Fruit fly (Drosophila melanogaster): ENCODE results near the gene CG12986.

Gene CG12986

dm6 chrX:17799070-17799802, 20.2 kb downstream of the CG12986 start (continued):
- peak; percentile 15 for TF ChIP-seq Xbp1 (GFP tag; optimal IDR thresholded peaks at IDR 0.05)
- peak; percentile 67 for TF ChIP-seq CG10979 (tag; optimal IDR thresholded peaks at IDR 0.05)
- TF ChIP-seq Oli (tag; optimal IDR thresholded peaks at IDR 0.05) = peak; percentile 51
- no peak for TF ChIP-seq gfzf (GFP tag; optimal IDR thresholded peaks at IDR 0.05)
- TF ChIP-seq Dbx (GFP tag; IDR thresholded peaks at IDR 0.05) = no peak
- TF ChIP-seq CG8924 (tag; optimal IDR thresholded peaks at IDR 0.05) = peak; percentile 47
- peak; percentile 62 for TF ChIP-seq CG11504 (tag; optimal IDR thresholded peaks at IDR 0.05)
- TF ChIP-seq TFAM (GFP tag; optimal IDR thresholded peaks at IDR 0.05) = no peak
- peak; percentile 49; the same call in 1 of the 2 replicates for TF ChIP-seq CG17328 (GFP tag; IDR thresholded peaks at IDR 0.05)
- TF ChIP-seq az2 (GFP tag; optimal IDR thresholded peaks at IDR 0.05) = peak; percentile 27
- TF ChIP-seq vvl (GFP tag; IDR thresholded peaks at IDR 0.05) = peak; percentile 62
- TF ChIP-seq Ets65A (GFP tag) = no peak
- no peak for TF ChIP-seq CG12155 (GFP tag; optimal IDR thresholded peaks at IDR 0.05)
- no peak for TF ChIP-seq MTF-1 (GFP tag; optimal IDR thresholded peaks at IDR 0.05; ENCODE audit: borderline replicate concordance)
- TF ChIP-seq CG4424 (GFP tag; optimal IDR thresholded peaks at IDR 0.05) = peak; percentile 26
- TF ChIP-seq Sry-δ (GFP tag; optimal IDR thresholded peaks at IDR 0.05) = no peak
- TF ChIP-seq Adf1 (GFP tag; IDR thresholded peaks at IDR 0.05) = no peak
- TF ChIP-seq CG16863 (GFP tag; optimal IDR thresholded peaks at IDR 0.05) = no peak
- TF ChIP-seq lola (GFP tag; optimal IDR thresholded peaks at IDR 0.05) = peak in 1 of 3 experiments; percentile 64
- no peak for TF ChIP-seq Fer2 (tag; optimal IDR thresholded peaks at IDR 0.05)
- TF ChIP-seq nmo (GFP tag; optimal IDR thresholded peaks at IDR 0.05) = peak; percentile 60
- TF ChIP-seq CG10274 (GFP tag; optimal IDR thresholded peaks at IDR 0.05) = peak; percentile 89
- no peak for TF ChIP-seq pan (optimal IDR thresholded peaks at IDR 0.05)
- TF ChIP-seq pan (GFP tag; optimal IDR thresholded peaks at IDR 0.05 in 1 of 2, IDR thresholded peaks at IDR 0.05 in 1 of 2) = peak in 1 of 2 experiments; percentile 34
- TF ChIP-seq Poxn (GFP tag; IDR thresholded peaks at IDR 0.05) = no peak
- TF ChIP-seq lab (GFP tag; optimal IDR thresholded peaks at IDR 0.05) = peak; percentile 41
- TF ChIP-seq CG17361 (GFP tag; IDR thresholded peaks at IDR 0.05) = peak; percentile 46; the same call in 1 of the 3 replicates
- peak; percentile 4 for TF ChIP-seq trem (tag; optimal IDR thresholded peaks at IDR 0.05)
- TF ChIP-seq esg (GFP tag; conservative IDR thresholded peaks at IDR 0.05) = 0 out of 2 replicates have a peak, but pooled peaks have one; percentile 20
- no peak for TF ChIP-seq CG6654 (GFP tag; optimal IDR thresholded peaks at IDR 0.05)
- peak; percentile 16 for TF ChIP-seq CG30403 (GFP tag; optimal IDR thresholded peaks at IDR 0.05)
- TF ChIP-seq CG9797 (GFP tag; optimal IDR thresholded peaks at IDR 0.05) = no peak
- peak; percentile 4 for TF ChIP-seq Spps (tag; optimal IDR thresholded peaks at IDR 0.05)
- TF ChIP-seq prd (optimal IDR thresholded peaks at IDR 0.05) = no peak
- peak; percentile 41; the same call in 1 of the 3 replicates for TF ChIP-seq prd (GFP tag; IDR thresholded peaks at IDR 0.05)
- no peak for TF ChIP-seq Dfd (GFP tag; optimal IDR thresholded peaks at IDR 0.05)
- peak; percentile 44 for TF ChIP-seq cg (GFP tag; optimal IDR thresholded peaks at IDR 0.05)
- no peak for TF ChIP-seq z (GFP tag; IDR thresholded peaks at IDR 0.05)
- TF ChIP-seq Ssrp (tag; optimal IDR thresholded peaks at IDR 0.05) = peak; percentile 24
- peak; percentile 20 for TF ChIP-seq twi (tag; optimal IDR thresholded peaks at IDR 0.05)
- peak; percentile 44 for TF ChIP-seq unpg (GFP tag; optimal IDR thresholded peaks at IDR 0.05)
- no peak for TF ChIP-seq tll (GFP tag; optimal IDR thresholded peaks at IDR 0.05)
- TF ChIP-seq CG11560 (tag; IDR thresholded peaks at IDR 0.05) = no peak
- peak; percentile 36; the same call in 1 of the 2 replicates for TF ChIP-seq HLH3B (GFP tag; IDR thresholded peaks at IDR 0.05)
- no peak for TF ChIP-seq CG10321 (GFP tag; IDR thresholded peaks at IDR 0.05)
- TF ChIP-seq CG7556 (GFP tag; optimal IDR thresholded peaks at IDR 0.05) = peak; percentile 33
- peak; percentile 46 for TF ChIP-seq nerfin-1 (tag; optimal IDR thresholded peaks at IDR 0.05)
- TF ChIP-seq run (tag; optimal IDR thresholded peaks at IDR 0.05) = no peak
- 0 out of 3 replicates have a peak, but pooled peaks have one; percentile 7 for TF ChIP-seq zfh1 (GFP tag; IDR thresholded peaks at IDR 0.05)
